Worm (Caenorhabditis elegans): ENCODE results near the gene fbxa-169.

DNA sequence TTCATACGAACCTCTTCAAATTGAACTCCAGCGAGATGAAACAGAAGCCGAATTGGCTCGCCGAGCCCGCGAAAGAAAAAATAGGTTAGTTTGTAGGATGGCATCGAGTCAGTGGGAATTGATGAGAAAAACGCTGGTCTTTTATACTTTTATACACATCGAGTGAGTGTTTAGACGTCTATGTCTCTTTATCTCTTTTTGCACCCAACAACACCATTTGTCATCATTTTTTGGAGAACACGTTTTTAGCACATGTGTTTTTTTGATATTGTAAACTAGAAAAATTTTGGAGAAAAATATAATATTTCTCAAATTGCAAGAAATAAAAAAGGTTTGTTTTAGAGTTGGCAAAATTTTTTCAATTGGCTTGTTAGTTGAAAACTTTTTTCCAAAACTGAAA lies 24.0 kb upstream of the fbxa-169 start, which contains the start of gene gst-16:
- TF ChIP-seq lin-15B (tag; optimal IDR thresholded peaks at IDR 0.05) (no peak), ceh-82 (tag; optimal IDR thresholded peaks at IDR 0.05) (no peak), ztf-4 (tag; optimal IDR thresholded peaks at IDR 0.05) (no peak), elt-1 (tag; optimal IDR thresholded peaks at IDR 0.05) (no peak), nhr-11 (tag; optimal IDR thresholded peaks at IDR 0.05) (no peak), pha-4 (tag; optimal IDR thresholded peaks at IDR 0.05) (no peak), ztf-11 (tag; optimal IDR thresholded peaks at IDR 0.05) (no peak), nhr-28 (tag; optimal IDR thresholded peaks at IDR 0.05) (no peak), pqm-1 (tag; optimal IDR thresholded peaks at IDR 0.05) (no peak), unc-39 (tag; optimal IDR thresholded peaks at IDR 0.05) (no peak)

Measured in whole organism, L3 larva.